Fruit fly (Drosophila melanogaster): Measurements from ENCODE around the gene CG31559.

- no peak for TF ChIP-seq Hr83 (GFP tag; optimal IDR thresholded peaks at IDR 0.05; ENCODE audit: poor library complexity, severe bottlenecking)
- TF ChIP-seq pan (optimal IDR thresholded peaks at IDR 0.05): no peak
- TF ChIP-seq fru (GFP tag; optimal IDR thresholded peaks at IDR 0.05): no peak
- TF ChIP-seq Dfd (GFP tag; optimal IDR thresholded peaks at IDR 0.05): no peak
- no peak for TF ChIP-seq Vsx2 (GFP tag; optimal IDR thresholded peaks at IDR 0.05; ENCODE audit: partially characterized antibody)
- TF ChIP-seq sage (GFP tag; optimal IDR thresholded peaks at IDR 0.05): no peak
Observed at dm6 chr3R:6106711-6107110, 50.3 kb downstream of the CG31559 start.

Data from whole organism, wandering third instar larva.